Fruit fly (Drosophila melanogaster): ENCODE data around the gene dl.

The dl gene

dm6 chr2L:17410358-17410757, 39.8 kb downstream of the dl start, which contains the start of the genes Polr2J and CG15141 (continued):
- TF ChIP-seq ken (GFP tag; IDR thresholded peaks at IDR 0.05), result peak; percentile 91
- no peak for TF ChIP-seq CG12236 (GFP tag; optimal IDR thresholded peaks at IDR 0.05)
- TF ChIP-seq CG12299 (tag; optimal IDR thresholded peaks at IDR 0.05), result peak; percentile 75
- TF ChIP-seq CG6683 (GFP tag; optimal IDR thresholded peaks at IDR 0.05), result no peak
- peak; percentile 44 for TF ChIP-seq CG2875 (GFP tag; optimal IDR thresholded peaks at IDR 0.05)
- peak; percentile 18 for TF ChIP-seq fd102C (GFP tag; optimal IDR thresholded peaks at IDR 0.05)
- TF ChIP-seq tll (GFP tag; optimal IDR thresholded peaks at IDR 0.05), result peak in 1 of 2 experiments; percentile 44
- peak; percentile 97 for TF ChIP-seq row (GFP tag; IDR thresholded peaks at IDR 0.05)
- TF ChIP-seq scrt (GFP tag; optimal IDR thresholded peaks at IDR 0.05), result peak; percentile 70
- TF ChIP-seq Myb (GFP tag; optimal IDR thresholded peaks at IDR 0.05), result peak; percentile 45
- TF ChIP-seq CG17328 (GFP tag; IDR thresholded peaks at IDR 0.05), result peak; percentile 75
- TF ChIP-seq CG10979 (tag; optimal IDR thresholded peaks at IDR 0.05), result peak; percentile 83
- peak; percentile 85 for TF ChIP-seq CG18599 (GFP tag; optimal IDR thresholded peaks at IDR 0.05)
- TF ChIP-seq Hand (GFP tag; optimal IDR thresholded peaks at IDR 0.05), result no peak
- TF ChIP-seq CG2889 (GFP tag; IDR thresholded peaks at IDR 0.05), result peak; percentile 63; the same call in 2 of the 3 replicates
- TF ChIP-seq mld (GFP tag; IDR thresholded peaks at IDR 0.05; ENCODE audit: partially characterized antibody), result no peak
- TF ChIP-seq ci (GFP tag; IDR thresholded peaks at IDR 0.05), result peak; percentile 68; the same call in 2 of the 3 replicates
- TF ChIP-seq CG14710 (tag; optimal IDR thresholded peaks at IDR 0.05), result peak; percentile 93
- peak; percentile 60 for TF ChIP-seq Drgx (GFP tag; IDR thresholded peaks at IDR 0.05)
- TF ChIP-seq CG10431 (GFP tag; optimal IDR thresholded peaks at IDR 0.05), result no peak
- TF ChIP-seq gsb-n (tag; optimal IDR thresholded peaks at IDR 0.05), result no peak
- peak; percentile 81; the same call in 2 of the 3 replicates for TF ChIP-seq C15 (GFP tag; IDR thresholded peaks at IDR 0.05)
- TF ChIP-seq MESR4 (GFP tag; optimal IDR thresholded peaks at IDR 0.05), result peak; percentile 23
- TF ChIP-seq jumu (GFP tag; optimal IDR thresholded peaks at IDR 0.05), result peak; percentile 73
- peak; percentile 48; the same call in 1 of the 2 replicates for TF ChIP-seq onecut (GFP tag; IDR thresholded peaks at IDR 0.05)
- TF ChIP-seq twi (tag; optimal IDR thresholded peaks at IDR 0.05), result no peak
- peak; percentile 41 for TF ChIP-seq CG7987 (GFP tag; optimal IDR thresholded peaks at IDR 0.05)
- TF ChIP-seq CG34224 (GFP tag; IDR thresholded peaks at IDR 0.05; ENCODE audit: partially characterized antibody), result peak; percentile 83
- peak; percentile 94 for TF ChIP-seq CG30403 (GFP tag; optimal IDR thresholded peaks at IDR 0.05)
- TF ChIP-seq PHDP (tag; optimal IDR thresholded peaks at IDR 0.05), result peak; percentile 87
- peak; percentile 90 for TF ChIP-seq dysf (GFP tag; IDR thresholded peaks at IDR 0.05)
- peak; percentile 59 for TF ChIP-seq CG17802 (tag; optimal IDR thresholded peaks at IDR 0.05)
- TF ChIP-seq Bgb (GFP tag; IDR thresholded peaks at IDR 0.05; ENCODE audit: partially characterized antibody), result peak; percentile 80
- TF ChIP-seq Fer2 (tag; optimal IDR thresholded peaks at IDR 0.05), result peak; percentile 66
- TF ChIP-seq CG13894 (tag; optimal IDR thresholded peaks at IDR 0.05), result no peak
- TF ChIP-seq Oli (tag; optimal IDR thresholded peaks at IDR 0.05), result peak; percentile 80
- peak; percentile 78 for TF ChIP-seq Meics (GFP tag; optimal IDR thresholded peaks at IDR 0.05)
- peak; percentile 45 for TF ChIP-seq CG6765 (GFP tag; optimal IDR thresholded peaks at IDR 0.05)
- no peak for TF ChIP-seq CG11560 (tag; IDR thresholded peaks at IDR 0.05)
- peak; percentile 95 for TF ChIP-seq BEAF-32 (GFP tag; optimal IDR thresholded peaks at IDR 0.05)
- TF ChIP-seq otp (GFP tag; IDR thresholded peaks at IDR 0.05), result peak; percentile 75; the same call in 2 of the 3 replicates
- TF ChIP-seq sd (tag; optimal IDR thresholded peaks at IDR 0.05), result no peak
- peak; percentile 60; the same call in 1 of the 2 replicates for TF ChIP-seq ro (GFP tag; IDR thresholded peaks at IDR 0.05)
- peak; percentile 52 for TF ChIP-seq CG33213 (GFP tag; optimal IDR thresholded peaks at IDR 0.05)
- TF ChIP-seq CG32767 (GFP tag; IDR thresholded peaks at IDR 0.05), result no peak; the same call in 1 of the 2 replicates
- peak; percentile 75 for TF ChIP-seq CG14860 (GFP tag; IDR thresholded peaks at IDR 0.05; ENCODE audit: partially characterized antibody)
- no peak for TF ChIP-seq CG18262 (tag; optimal IDR thresholded peaks at IDR 0.05)
- TF ChIP-seq tin (GFP tag; optimal IDR thresholded peaks at IDR 0.05), result peak; percentile 85
- peak; percentile 91 for TF ChIP-seq CG17829 (tag; optimal IDR thresholded peaks at IDR 0.05)
